Fruit fly (Drosophila melanogaster): ENCODE measurements around the gene BG642163.

DNA sequence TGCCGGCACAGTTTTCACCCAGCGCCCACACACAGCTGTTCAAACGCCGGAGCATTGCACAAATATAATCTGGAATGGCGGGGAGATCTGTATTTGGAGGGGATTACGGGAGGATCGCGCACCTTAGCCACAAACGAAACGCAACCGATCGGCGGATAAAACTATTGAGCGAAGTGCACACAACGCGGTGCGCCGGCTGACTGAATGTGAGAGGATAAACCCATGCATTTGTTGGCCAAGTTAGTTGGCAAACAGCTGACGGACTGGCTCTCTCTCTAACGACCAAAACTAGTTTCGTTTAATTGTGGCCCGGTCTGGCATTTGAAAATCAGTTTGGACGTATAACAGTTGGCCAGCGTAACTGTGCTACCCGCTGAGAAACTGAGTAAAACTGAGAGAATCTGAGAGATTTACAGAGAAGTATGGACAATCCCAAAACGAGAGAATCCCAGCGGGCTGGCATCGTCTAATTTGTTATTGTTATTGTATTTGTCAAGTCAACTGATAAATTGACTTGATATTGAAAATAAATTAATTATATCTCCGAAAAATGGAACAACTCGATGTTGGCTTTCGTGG, 46.2 kb upstream of the BG642163 start:
- no peak for TF ChIP-seq CG5204 (GFP tag; optimal IDR thresholded peaks at IDR 0.05)
- no peak for TF ChIP-seq Crg-1 (GFP tag; optimal IDR thresholded peaks at IDR 0.05)
- no peak for TF ChIP-seq CG14711 (tag; optimal IDR thresholded peaks at IDR 0.05)
- no peak for TF ChIP-seq Clk (GFP tag; optimal IDR thresholded peaks at IDR 0.05)
- TF ChIP-seq ovo (GFP tag; optimal IDR thresholded peaks at IDR 0.05): no peak
